Fruit fly (Drosophila melanogaster) whole organism, wandering third instar larva: ENCODE measurements around the gene CG14411.

ENCODE experiments used
- Hr78 ChIP-seq: fragments of >200 bp; optimal IDR thresholded peaks from 2 replicates; lab custom pipeline; 2017; ENCODE audit warnings: missing biosample characterization, missing genetic modification characterization
- Jra ChIP-seq: sonication (Bioruptor generic); optimal IDR thresholded peaks from 2 replicates; lab custom pipeline; 2016; ENCODE audit warnings: missing biosample characterization, missing genetic modification characterization
- Rel ChIP-seq, 2 experiments: fragments of 200-800 bp; sonication (Bioruptor generic) in 1 of 2; optimal IDR thresholded peaks; 2 replicates in 1 of 2; 3 replicates in 1 of 2; lab custom pipeline; 2016 to 2019; ENCODE audit warnings: mild to moderate bottlenecking in 2 of 2, missing biosample characterization in 2 of 2, missing genetic modification characterization in 2 of 2, moderate library complexity in 1 of 2
- Sp1 ChIP-seq: fragments of 200-800 bp; sonication (Bioruptor generic); optimal IDR thresholded peaks from 3 replicates; lab custom pipeline; 2019; ENCODE audit warnings: missing biosample characterization, mild to moderate bottlenecking, missing genetic modification characterization, moderate library complexity
- br ChIP-seq: fragments of 200-800 bp; sonication (Bioruptor generic); optimal IDR thresholded peaks from 2 replicates; lab custom pipeline; 2016; ENCODE audit warnings: missing biosample characterization, missing genetic modification characterization
- foxo ChIP-seq, 2 experiments: fragments of 200-800 bp; sonication (Bioruptor generic); optimal IDR thresholded peaks; 2 replicates in 1 of 2; 3 replicates in 1 of 2; lab custom pipeline; 2016 to 2017; ENCODE audit warnings: missing biosample characterization in 2 of 2, missing genetic modification characterization in 2 of 2
- fru ChIP-seq: fragments of 200-800 bp; sonication (Bioruptor generic); optimal IDR thresholded peaks from 3 replicates; lab custom pipeline; 2016; ENCODE audit warnings: missing biosample characterization, mild to moderate bottlenecking, missing genetic modification characterization
- h ChIP-seq: fragments of 200-800 bp; sonication (Bioruptor generic); optimal IDR thresholded peaks from 3 replicates; lab custom pipeline; 2016; ENCODE audit warnings: missing biosample characterization, mild to moderate bottlenecking, missing genetic modification characterization
- lola ChIP-seq: fragments of >200 bp; optimal IDR thresholded peaks from 2 replicates; lab custom pipeline; 2017; ENCODE audit warnings: missing biosample characterization, missing genetic modification characterization
- psq ChIP-seq: fragments of 200-800 bp; sonication (Bioruptor generic); optimal IDR thresholded peaks from 3 replicates; lab custom pipeline; 2017; ENCODE audit warnings: missing biosample characterization, mild to moderate bottlenecking, missing genetic modification characterization, moderate library complexity
- sage ChIP-seq: fragments of 200-800 bp; sonication (Bioruptor generic); optimal IDR thresholded peaks from 2 replicates; lab custom pipeline; 2016; ENCODE audit warnings: missing biosample characterization, mild to moderate bottlenecking, missing genetic modification characterization

DNA sequence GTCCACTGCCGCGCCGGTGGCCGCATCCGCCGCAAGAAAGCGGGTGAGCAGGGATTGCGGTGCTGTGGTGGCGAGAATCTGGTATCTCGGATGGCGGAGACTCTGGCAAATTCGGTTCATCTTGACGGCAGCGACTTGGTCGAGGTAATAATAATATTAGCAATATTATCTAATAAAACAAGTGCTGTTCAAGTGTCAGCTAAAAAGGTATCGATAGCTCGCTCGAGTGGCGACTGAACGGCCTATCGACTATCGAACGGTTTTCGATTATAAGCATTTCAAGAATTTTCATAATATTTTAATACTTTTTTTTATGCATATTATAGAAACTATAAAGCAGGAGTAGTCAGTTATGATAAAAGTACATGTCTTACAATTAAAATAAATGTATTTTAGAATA lies 5.5 kb downstream of the CG14411 start, which contains the start of gene Grx5:
- TF ChIP-seq psq (no peak), Hr78 (GFP tag; lab: Kevin White, UChicago) (no peak), Jra (no peak), Sp1 (GFP tag; lab: Kevin White, UChicago) (no peak), h (GFP tag; lab: Kevin White, UChicago) (no peak), br (GFP tag; lab: Kevin White, UChicago) (no peak), Rel (GFP tag; optimal IDR thresholded peaks at IDR 0.05; lab: Kevin White, UChicago) (no peak), Rel (tag; optimal IDR thresholded peaks at IDR 0.05; lab: Kevin White, UChicago) (no peak), fru (GFP tag; lab: Kevin White, UChicago) (no peak), lola (no peak), sage (GFP tag; lab: Kevin White, UChicago) (no peak), foxo (GFP tag; optimal IDR thresholded peaks at IDR 0.05; lab: Kevin White, UChicago) (no peak)
